Fruit fly (Drosophila melanogaster) whole organism, embryonic: ENCODE measurements around the gene CG9733.

Source experiments
- Asciz ChIP-seq: fragments of 200-800 bp; sonication (Bioruptor generic); optimal IDR thresholded peaks from 2 replicates; lab custom pipeline; 2017; ENCODE audit warnings: missing biosample characterization, mild to moderate bottlenecking, missing genetic modification characterization, missing genetic modification reagents
- CG10543 ChIP-seq: fragments of 200-800 bp; sonication (Bioruptor generic); optimal IDR thresholded peaks from 3 replicates; lab custom pipeline; 2017; ENCODE audit warnings: missing biosample characterization, mild to moderate bottlenecking, missing genetic modification characterization, moderate library complexity
- CG10565 ChIP-seq: fragments of 200-800 bp; sonication (Bioruptor generic); optimal IDR thresholded peaks from 3 replicates; lab custom pipeline; 2016; ENCODE audit warnings: missing biosample characterization, mild to moderate bottlenecking, missing genetic modification characterization
- CG11560 ChIP-seq: fragments of 200-800 bp; sonication (Bioruptor generic); IDR thresholded peaks from 3 replicates; pipeline ENCODE4 v1.3.6; 2022; ENCODE audit warnings: missing biosample characterization, missing genetic modification characterization
- CG12219 ChIP-seq: fragments of 200-800 bp; sonication (Bioruptor generic); optimal IDR thresholded peaks from 3 replicates; lab custom pipeline; 2018; ENCODE audit warnings: missing biosample characterization, mild to moderate bottlenecking, missing genetic modification characterization
- CG12942 ChIP-seq: fragments of 200-800 bp; sonication (Bioruptor generic); optimal IDR thresholded peaks from 3 replicates; lab custom pipeline; 2016; ENCODE audit warnings: missing biosample characterization, missing genetic modification characterization
- CG13123 ChIP-seq: fragments of 200-800 bp; sonication (Bioruptor generic); optimal IDR thresholded peaks from 2 replicates; lab custom pipeline; 2016; ENCODE audit warnings: missing biosample characterization, missing genetic modification characterization
- CG14050 ChIP-seq: fragments of 200-800 bp; sonication (Bioruptor generic); IDR thresholded peaks from 3 replicates; pipeline ENCODE4 v1.3.6; 2022; ENCODE audit warnings: missing biosample characterization, missing genetic modification characterization
- CG15073 ChIP-seq: fragments of 200-800 bp; sonication (Bioruptor generic); optimal IDR thresholded peaks from 2 replicates; lab custom pipeline; 2016; ENCODE audit warnings: missing biosample characterization, missing genetic modification characterization
- CG1647 ChIP-seq: fragments of 200-800 bp; sonication (Bioruptor generic); optimal IDR thresholded peaks from 3 replicates; lab custom pipeline; 2016; ENCODE audit warnings: missing biosample characterization, missing genetic modification characterization
- CG18262 ChIP-seq: fragments of 200-800 bp; optimal IDR thresholded peaks from 3 replicates; lab custom pipeline; 2019; ENCODE audit warnings: missing biosample characterization, mild to moderate bottlenecking, missing genetic modification characterization, moderate library complexity
- CG32767 ChIP-seq: fragments of 200-800 bp; sonication (Bioruptor generic); IDR thresholded peaks from 2 replicates; pipeline ENCODE4 v1.3.6; 2022; ENCODE audit warnings: missing biosample characterization, missing genetic modification characterization
- CG3281 ChIP-seq: fragments of 200-800 bp; sonication (Bioruptor generic); optimal IDR thresholded peaks from 3 replicates; lab custom pipeline; 2017; ENCODE audit warnings: missing biosample characterization, mild to moderate bottlenecking, missing genetic modification characterization
- CG43689 ChIP-seq: fragments of 200-800 bp; sonication (Bioruptor generic); IDR thresholded peaks from 2 replicates; pipeline ENCODE4 v1.3.6; 2022; ENCODE audit warnings: missing biosample characterization, missing genetic modification characterization
- CG4404 ChIP-seq: fragments of 200-800 bp; sonication (Bioruptor generic); IDR thresholded peaks from 2 replicates; pipeline ENCODE4 v1.3.6; 2022; ENCODE audit warnings: missing biosample characterization, missing genetic modification characterization
- CG4707 ChIP-seq: fragments of 200-800 bp; sonication (Bioruptor generic); optimal IDR thresholded peaks from 2 replicates; lab custom pipeline; 2018; ENCODE audit warnings: missing biosample characterization, mild to moderate bottlenecking, missing genetic modification characterization, moderate library complexity
- CG6175 ChIP-seq: fragments of 200-800 bp; sonication (Bioruptor generic); IDR thresholded peaks from 3 replicates; pipeline ENCODE4 v1.3.6; 2022; ENCODE audit warnings: missing biosample characterization, missing genetic modification characterization
- CG7372 ChIP-seq: fragments of 200-800 bp; sonication (Bioruptor generic); IDR thresholded peaks from 2 replicates; pipeline ENCODE4 v1.3.6; 2022; ENCODE audit warnings: missing biosample characterization, missing genetic modification characterization
- CG7745 ChIP-seq: fragments of 200-800 bp; sonication (Bioruptor generic); optimal IDR thresholded peaks from 2 replicates; lab custom pipeline; 2018; ENCODE audit warnings: missing biosample characterization, mild to moderate bottlenecking, missing genetic modification characterization, moderate library complexity
- CG8478 ChIP-seq: fragments of >200 bp; optimal IDR thresholded peaks from 2 replicates; lab custom pipeline; 2018
- CG9797 ChIP-seq: fragments of 200-800 bp; sonication (Bioruptor generic); optimal IDR thresholded peaks from 3 replicates; lab custom pipeline; 2018; ENCODE audit warnings: missing biosample characterization, mild to moderate bottlenecking, missing genetic modification characterization
- Camta ChIP-seq: fragments of 200-800 bp; sonication (Bioruptor generic); optimal IDR thresholded peaks from 2 replicates; lab custom pipeline; 2016; ENCODE audit warnings: missing biosample characterization, missing genetic modification characterization
- Dad ChIP-seq: fragments of 200-800 bp; sonication (Bioruptor generic); optimal IDR thresholded peaks from 3 replicates; lab custom pipeline; 2016; ENCODE audit warnings: missing biosample characterization, missing genetic modification characterization
- Hey ChIP-seq: fragments of 200-800 bp; sonication (Bioruptor generic); optimal IDR thresholded peaks from 3 replicates; lab custom pipeline; 2018; ENCODE audit warnings: missing biosample characterization, mild to moderate bottlenecking, missing genetic modification characterization
- Hr39 ChIP-seq: fragments of >200 bp; optimal IDR thresholded peaks from 2 replicates; lab custom pipeline; 2017
- Hr51 ChIP-seq, 2 experiments: fragments of 200-800 bp; sonication (Bioruptor generic); optimal IDR thresholded peaks; 2 replicates in 1 of 2; 3 replicates in 1 of 2; lab custom pipeline; 2016 to 2018; ENCODE audit warnings: missing biosample characterization in 2 of 2, missing genetic modification characterization in 2 of 2, mild to moderate bottlenecking in 1 of 2, moderate library complexity in 1 of 2
- Meics ChIP-seq: fragments of 200-800 bp; sonication (Bioruptor generic); optimal IDR thresholded peaks from 2 replicates; lab custom pipeline; 2017; ENCODE audit warnings: missing biosample characterization, mild to moderate bottlenecking, missing genetic modification characterization
- NC2α ChIP-seq: fragments of 200-800 bp; sonication (Bioruptor generic); optimal IDR thresholded peaks from 2 replicates; lab custom pipeline; 2016; ENCODE audit warnings: missing biosample characterization, missing genetic modification characterization
- Nf-YB ChIP-seq: fragments of 200-800 bp; sonication (Bioruptor generic); optimal IDR thresholded peaks from 3 replicates; lab custom pipeline; 2019; ENCODE audit warnings: missing biosample characterization, mild to moderate bottlenecking, missing genetic modification characterization, moderate library complexity
- Sin3A ChIP-seq: fragments of >200 bp; optimal IDR thresholded peaks from 2 replicates; lab custom pipeline; 2018
- Sox100B ChIP-seq: fragments of 200-800 bp; sonication (Bioruptor generic); optimal IDR thresholded peaks from 3 replicates; lab custom pipeline; 2018; ENCODE audit warnings: missing biosample characterization, mild to moderate bottlenecking, missing genetic modification characterization
- YL-1 ChIP-seq: fragments of 200-800 bp; sonication (Bioruptor generic); optimal IDR thresholded peaks from 3 replicates; lab custom pipeline; 2017; ENCODE audit warnings: missing biosample characterization, mild to moderate bottlenecking, missing genetic modification characterization
- ase ChIP-seq: fragments of 200-800 bp; sonication (Bioruptor generic); IDR thresholded peaks from 3 replicates; pipeline ENCODE4 v1.3.6; 2022; ENCODE audit warnings: missing biosample characterization, missing genetic modification characterization
- cato ChIP-seq: fragments of 200-800 bp; sonication (Bioruptor generic); optimal IDR thresholded peaks from 2 replicates; lab custom pipeline; 2016; ENCODE audit warnings: missing biosample characterization, missing genetic modification characterization, borderline replicate concordance
- crp ChIP-seq, 2 experiments: fragments of 200-800 bp; sonication (Bioruptor generic); optimal IDR thresholded peaks; 2 replicates in 1 of 2; 3 replicates in 1 of 2; lab custom pipeline; 2017; ENCODE audit warnings: missing biosample characterization in 2 of 2, missing genetic modification characterization in 2 of 2, mild to moderate bottlenecking in 1 of 2, moderate library complexity in 1 of 2
- dan ChIP-seq: fragments of 200-800 bp; sonication (Bioruptor generic); IDR thresholded peaks from 2 replicates; pipeline ENCODE4 v1.3.6; 2022; ENCODE audit warnings: missing biosample characterization, missing genetic modification characterization
- ems ChIP-seq: fragments of 200-800 bp; sonication (Bioruptor generic); optimal IDR thresholded peaks from 3 replicates; lab custom pipeline; 2016; ENCODE audit warnings: missing biosample characterization, missing genetic modification characterization
- exex ChIP-seq: fragments of 200-800 bp; sonication (Bioruptor generic); optimal IDR thresholded peaks from 4 replicates; lab custom pipeline; 2018; ENCODE audit warnings: missing biosample characterization, mild to moderate bottlenecking, missing genetic modification characterization, moderate library complexity
- fd102C ChIP-seq: fragments of 200-800 bp; sonication (Bioruptor generic); optimal IDR thresholded peaks from 2 replicates; lab custom pipeline; 2018; ENCODE audit warnings: missing biosample characterization, mild to moderate bottlenecking, missing genetic modification characterization, moderate library complexity
- her ChIP-seq: fragments of 200-800 bp; sonication (Bioruptor generic); optimal IDR thresholded peaks from 2 replicates; lab custom pipeline; 2016; ENCODE audit warnings: missing biosample characterization, missing genetic modification characterization
- kay ChIP-seq: fragments of 200-800 bp; sonication (Bioruptor generic); optimal IDR thresholded peaks from 2 replicates; lab custom pipeline; 2016; ENCODE audit warnings: missing biosample characterization, missing genetic modification characterization
- mld ChIP-seq: fragments of 200-800 bp; sonication (Bioruptor generic); IDR thresholded peaks from 3 replicates; pipeline ENCODE4 v1.3.6; 2022; ENCODE audit warnings: missing biosample characterization, missing genetic modification characterization; ENCODE audit not compliant: partially characterized antibody
- oc ChIP-seq: fragments of 200-800 bp; sonication (Bioruptor generic); optimal IDR thresholded peaks from 2 replicates; lab custom pipeline; 2018; ENCODE audit warnings: missing biosample characterization, mild to moderate bottlenecking, missing genetic modification characterization, moderate library complexity
- otp ChIP-seq: fragments of 200-800 bp; sonication (Bioruptor generic); IDR thresholded peaks from 3 replicates; pipeline ENCODE4, ENCODE4 v1.3.6; 2022; ENCODE audit warnings: missing biosample characterization, missing genetic modification characterization
- salm ChIP-seq: fragments of 200-800 bp; sonication (Bioruptor generic); optimal IDR thresholded peaks from 2 replicates; lab custom pipeline; 2018; ENCODE audit warnings: missing biosample characterization, mild to moderate bottlenecking, missing genetic modification characterization
- sima ChIP-seq: fragments of 200-800 bp; sonication (Bioruptor generic); optimal IDR thresholded peaks from 2 replicates; lab custom pipeline; 2016; ENCODE audit warnings: missing biosample characterization, missing genetic modification characterization
- sob ChIP-seq: fragments of 200-800 bp; sonication (Bioruptor generic); IDR thresholded peaks from 2 replicates; pipeline ENCODE4 v1.3.6; 2022; ENCODE audit warnings: missing biosample characterization, missing genetic modification characterization
- tin ChIP-seq: fragments of 200-800 bp; sonication (Bioruptor generic); optimal IDR thresholded peaks from 3 replicates; lab custom pipeline; 2016; ENCODE audit warnings: missing biosample characterization, missing genetic modification characterization
- twi ChIP-seq: fragments of 200-800 bp; optimal IDR thresholded peaks from 2 replicates; lab custom pipeline; 2019; ENCODE audit warnings: missing biosample characterization, mild to moderate bottlenecking, missing genetic modification characterization, moderate library complexity
- vnd ChIP-seq: fragments of 200-800 bp; sonication (Bioruptor generic); IDR thresholded peaks from 3 replicates; pipeline ENCODE4 v1.3.6; 2022; ENCODE audit warnings: missing biosample characterization, missing genetic modification characterization; ENCODE audit not compliant: partially characterized antibody

CG9733 gene

DNA sequence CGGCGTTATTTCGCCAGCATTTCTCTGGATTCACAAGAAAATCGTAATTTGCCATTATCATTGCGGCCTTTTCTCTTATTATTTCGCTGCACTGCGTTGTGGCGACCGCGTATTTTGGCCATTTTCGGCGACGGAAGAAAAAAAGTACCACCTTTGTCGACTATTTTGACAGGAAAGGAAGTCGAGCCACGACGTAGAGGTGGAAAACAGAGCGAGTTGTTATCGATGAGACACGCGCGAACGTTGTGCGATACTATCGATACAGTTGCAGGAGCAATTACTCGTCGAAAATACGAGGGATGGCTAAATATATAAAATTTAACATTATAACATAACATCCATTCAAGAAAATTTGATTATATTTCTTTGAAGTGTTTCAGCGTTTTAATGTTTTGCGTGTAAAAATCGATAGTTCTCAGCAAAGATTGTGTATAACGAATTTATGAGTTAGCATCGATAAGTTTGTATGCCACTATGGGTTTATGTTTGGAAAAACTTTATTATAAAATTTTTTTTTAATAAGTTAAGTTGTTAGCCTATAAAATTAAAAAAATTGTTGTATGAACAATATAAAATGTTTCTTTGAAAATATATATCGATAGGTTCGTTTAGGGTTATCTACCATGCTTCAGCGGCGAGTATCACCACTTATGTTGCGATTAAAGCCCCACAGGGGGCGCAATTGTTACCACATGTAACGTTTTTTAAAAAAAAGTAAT, 37.6 kb downstream of the CG9733 start, which contains the start of gene RpS7 (continued):
- peak; percentile 48 for TF ChIP-seq CG9797 (GFP tag; lab: Kevin White, UChicago)
- TF ChIP-seq oc (tag; lab: Kevin White, UChicago): peak; percentile 32
- TF ChIP-seq tin: peak; percentile 15
- peak; percentile 85 for TF ChIP-seq CG4707 (GFP tag; lab: Kevin White, UChicago)
- TF ChIP-seq cato (GFP tag; lab: Kevin White, UChicago): peak; percentile 20
- peak; percentile 73 for TF ChIP-seq Sin3A (lab: Kevin White, UChicago)
- no peak for TF ChIP-seq NC2α (GFP tag; lab: Kevin White, UChicago)
- peak; percentile 87 for TF ChIP-seq Meics
- peak; percentile 26 for TF ChIP-seq Dad (GFP tag; lab: Kevin White, UChicago)
- no peak for TF ChIP-seq CG13123
- TF ChIP-seq CG7745: no peak
- TF ChIP-seq vnd (GFP tag; lab: Robert Waterston, UW): peak; percentile 99
- peak; percentile 87 for TF ChIP-seq Sox100B (GFP tag; lab: Kevin White, UChicago)
- TF ChIP-seq her (GFP tag; lab: Kevin White, UChicago): peak; percentile 96
- TF ChIP-seq Hr51 (GFP tag; optimal IDR thresholded peaks at IDR 0.05; lab: Kevin White, UChicago): peak; percentile 13 to 57
- peak; percentile 83 for TF ChIP-seq ase
- TF ChIP-seq crp (GFP tag; optimal IDR thresholded peaks at IDR 0.05; lab: Kevin White, UChicago): peak in 1 of 2 experiments; percentile 35
- TF ChIP-seq ems: no peak
- TF ChIP-seq Asciz (GFP tag; lab: Kevin White, UChicago): peak; percentile 78
- TF ChIP-seq otp (GFP tag; lab: Robert Waterston, UW): peak; percentile 83; the same call in 2 of the 3 replicates
- TF ChIP-seq exex (tag; lab: Kevin White, UChicago): peak; percentile 39
- peak; percentile 89 for TF ChIP-seq mld (GFP tag; lab: Robert Waterston, UW)
- peak; percentile 30 for TF ChIP-seq CG1647 (GFP tag; lab: Kevin White, UChicago)
- TF ChIP-seq CG11560: peak; percentile 49; the same call in 1 of the 3 replicates
- no peak for TF ChIP-seq dan
- no peak for TF ChIP-seq Hr39 (lab: Kevin White, UChicago)
- TF ChIP-seq CG10565 (GFP tag; lab: Kevin White, UChicago): no peak
- peak; percentile 76 for TF ChIP-seq salm
- peak; percentile 83 for TF ChIP-seq YL-1 (GFP tag; lab: Kevin White, UChicago)
- peak; percentile 69 for TF ChIP-seq CG18262 (tag; lab: Kevin White, UChicago)
- 0 out of 2 replicates have a peak, but pooled peaks have one; percentile 43 for TF ChIP-seq CG32767 (GFP tag; lab: Robert Waterston, UW)
- TF ChIP-seq CG14050 (GFP tag; lab: Robert Waterston, UW): peak; percentile 69
- TF ChIP-seq Hey: peak; percentile 74
- peak; percentile 83 for TF ChIP-seq CG3281 (GFP tag; lab: Kevin White, UChicago)
- TF ChIP-seq twi (tag; lab: Kevin White, UChicago): peak; percentile 0
- peak; percentile 2 for TF ChIP-seq CG12942 (GFP tag; lab: Kevin White, UChicago)
- TF ChIP-seq kay (GFP tag; lab: Kevin White, UChicago): no peak
- TF ChIP-seq CG10543 (GFP tag; lab: Kevin White, UChicago): peak; percentile 88
- TF ChIP-seq CG8478 (lab: Kevin White, UChicago): no peak
- TF ChIP-seq sob (GFP tag; lab: Robert Waterston, UW): peak; percentile 79
- TF ChIP-seq sima (GFP tag; lab: Kevin White, UChicago): no peak
- peak; percentile 57; the same call in 1 of the 2 replicates for TF ChIP-seq CG43689 (GFP tag; lab: Robert Waterston, UW)
- TF ChIP-seq CG12219 (GFP tag; lab: Kevin White, UChicago): peak; percentile 71
- peak; percentile 77 for TF ChIP-seq CG7372 (GFP tag; lab: Robert Waterston, UW)
- TF ChIP-seq fd102C: peak; percentile 63
- no peak for TF ChIP-seq CG15073 (GFP tag; lab: Kevin White, UChicago)
- peak; percentile 49 for TF ChIP-seq Nf-YB (GFP tag; lab: Kevin White, UChicago)
- peak; percentile 29 for TF ChIP-seq Camta (GFP tag; lab: Kevin White, UChicago)
- peak; percentile 67; the same call in 1 of the 3 replicates for TF ChIP-seq CG6175 (GFP tag; lab: Robert Waterston, UW)
- TF ChIP-seq CG4404 (GFP tag; lab: Robert Waterston, UW): peak; percentile 28; the same call in 1 of the 2 replicates
